Fruit fly (Drosophila melanogaster): ENCODE data around the gene Lip1.

Gene Lip1

DNA sequence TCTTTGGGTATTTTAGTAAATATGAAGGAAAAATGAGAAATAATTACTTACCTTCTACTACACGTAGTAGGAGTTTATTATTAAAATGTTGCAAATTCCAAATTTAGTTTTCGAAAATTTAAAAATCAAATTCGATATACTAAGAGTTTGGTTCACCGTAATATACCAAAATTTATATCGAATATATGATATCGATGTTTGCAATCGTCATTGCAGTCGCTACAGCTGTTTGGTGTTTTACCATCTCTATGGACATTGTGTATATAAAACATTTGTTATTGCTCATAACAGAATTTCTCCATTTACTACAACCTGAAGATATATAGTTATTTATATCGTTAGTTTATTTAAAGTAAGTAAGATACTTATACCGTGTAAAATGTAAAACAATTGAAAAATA, 27.4 kb upstream of the Lip1 start, which contains the start of gene CG6443 (continued):
- no peak for TF ChIP-seq fru (optimal IDR thresholded peaks at IDR 0.05)
- TF ChIP-seq Opbp (GFP tag; IDR thresholded peaks at IDR 0.05; ENCODE audit: partially characterized antibody), result peak; percentile 75; the same call in 2 of the 3 replicates
- TF ChIP-seq CG11560 (tag; IDR thresholded peaks at IDR 0.05), result peak; percentile 97
- TF ChIP-seq CG17385 (GFP tag; optimal IDR thresholded peaks at IDR 0.05), result no peak
- TF ChIP-seq Gsc (GFP tag; IDR thresholded peaks at IDR 0.05), result no peak
- TF ChIP-seq nmo (GFP tag; optimal IDR thresholded peaks at IDR 0.05), result peak; percentile 37
- TF ChIP-seq Stat92E (GFP tag; optimal IDR thresholded peaks at IDR 0.05), result no peak
- no peak for TF ChIP-seq br (optimal IDR thresholded peaks at IDR 0.05)
- no peak for TF ChIP-seq Neu2 (GFP tag; optimal IDR thresholded peaks at IDR 0.05; ENCODE audit: borderline replicate concordance)
- TF ChIP-seq dmrt11E (tag; optimal IDR thresholded peaks at IDR 0.05), result no peak
- TF ChIP-seq CG3281 (GFP tag; optimal IDR thresholded peaks at IDR 0.05), result no peak
- TF ChIP-seq CG1529 (GFP tag; optimal IDR thresholded peaks at IDR 0.05), result no peak
- TF ChIP-seq CG4617 (GFP tag; optimal IDR thresholded peaks at IDR 0.05; ENCODE audit: borderline replicate concordance), result peak; percentile 11
- TF ChIP-seq dimm (GFP tag; IDR thresholded peaks at IDR 0.05), result no peak
- no peak for TF ChIP-seq CG10654 (GFP tag; optimal IDR thresholded peaks at IDR 0.05)
- no peak for TF ChIP-seq CG4282 (GFP tag; optimal IDR thresholded peaks at IDR 0.05)
- no peak for TF ChIP-seq CG31365 (tag; optimal IDR thresholded peaks at IDR 0.05)
- TF ChIP-seq CG11398 (GFP tag; optimal IDR thresholded peaks at IDR 0.05), result no peak
- TF ChIP-seq CG9876 (GFP tag; optimal IDR thresholded peaks at IDR 0.05), result no peak
- no peak for TF ChIP-seq CG13624 (GFP tag; optimal IDR thresholded peaks at IDR 0.05)

DNA sequence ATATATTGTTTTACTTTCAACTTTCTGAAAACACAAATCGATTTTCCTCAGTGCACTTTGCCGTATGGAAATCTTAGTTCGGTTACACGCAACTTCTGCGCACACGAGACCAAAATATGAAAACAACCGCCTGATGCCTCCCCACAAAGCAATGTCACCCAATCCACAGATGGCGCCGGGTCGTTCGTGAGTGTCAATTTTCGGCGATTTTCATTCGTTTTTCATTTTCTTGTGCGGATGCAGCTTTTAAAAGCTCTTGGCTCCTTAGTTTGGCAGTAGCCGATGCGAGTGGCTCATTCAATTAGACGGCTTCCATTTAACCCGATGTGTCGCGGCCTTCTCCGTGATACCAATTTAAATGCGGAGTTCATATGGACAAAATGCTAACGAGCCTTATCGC, 22.6 kb upstream of the Lip1 start, which contains the start of gene CG6431:
CG6431 (plus strand) TSS at position 301 of the 400 bp plus-strand sequence.
- TF ChIP-seq row (GFP tag; IDR thresholded peaks at IDR 0.05) (no peak), CG3726 (GFP tag; IDR thresholded peaks at IDR 0.05) (peak; percentile 19; the same call in 1 of the 3 replicates)

DNA sequence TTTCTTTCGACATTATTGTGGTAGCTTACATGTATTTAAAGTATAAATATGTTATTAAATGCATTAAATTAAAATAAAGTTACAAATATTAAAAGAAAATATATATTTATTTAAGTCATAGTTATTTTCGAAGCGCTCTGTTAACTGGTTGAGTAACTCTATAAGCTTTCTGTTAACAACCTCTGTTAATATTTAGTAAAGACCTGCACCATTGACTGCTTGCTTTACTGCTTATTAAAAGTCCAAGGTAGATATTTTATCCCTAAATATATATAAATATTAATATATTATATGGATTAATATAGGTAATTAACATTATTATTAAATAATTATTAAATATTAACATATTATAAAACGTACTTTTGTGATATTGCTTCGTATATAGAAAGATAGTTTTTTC, 20.2 kb upstream of the Lip1 start:
- TF ChIP-seq Doc3 (GFP tag; IDR thresholded peaks at IDR 0.05; ENCODE audit: partially characterized antibody), result no peak
- TF ChIP-seq pita (GFP tag; optimal IDR thresholded peaks at IDR 0.05), result no peak
- TF ChIP-seq E2f2 (GFP tag; IDR thresholded peaks at IDR 0.05), result no peak
- peak; percentile 77 for TF ChIP-seq CG31365 (tag; optimal IDR thresholded peaks at IDR 0.05)
- TF ChIP-seq CG14667 (GFP tag; IDR thresholded peaks at IDR 0.05), result no peak
- TF ChIP-seq CTCF (GFP tag; optimal IDR thresholded peaks at IDR 0.05), result peak; percentile 17
- TF ChIP-seq stwl (tag; optimal IDR thresholded peaks at IDR 0.05), result peak; percentile 66
- no peak for TF ChIP-seq CG6254 (GFP tag; optimal IDR thresholded peaks at IDR 0.05)
- TF ChIP-seq CG31441 (GFP tag; IDR thresholded peaks at IDR 0.05), result no peak
- TF ChIP-seq Lim3 (GFP tag; IDR thresholded peaks at IDR 0.05), result no peak
- no peak for TF ChIP-seq emc (GFP tag; optimal IDR thresholded peaks at IDR 0.05)
- no peak for TF ChIP-seq CoRest (tag; optimal IDR thresholded peaks at IDR 0.05)
- TF ChIP-seq CG11504 (tag; optimal IDR thresholded peaks at IDR 0.05), result peak; percentile 36
- no peak for TF ChIP-seq bigmax (GFP tag; optimal IDR thresholded peaks at IDR 0.05)
- TF ChIP-seq CG31388 (GFP tag; optimal IDR thresholded peaks at IDR 0.05), result no peak

DNA sequence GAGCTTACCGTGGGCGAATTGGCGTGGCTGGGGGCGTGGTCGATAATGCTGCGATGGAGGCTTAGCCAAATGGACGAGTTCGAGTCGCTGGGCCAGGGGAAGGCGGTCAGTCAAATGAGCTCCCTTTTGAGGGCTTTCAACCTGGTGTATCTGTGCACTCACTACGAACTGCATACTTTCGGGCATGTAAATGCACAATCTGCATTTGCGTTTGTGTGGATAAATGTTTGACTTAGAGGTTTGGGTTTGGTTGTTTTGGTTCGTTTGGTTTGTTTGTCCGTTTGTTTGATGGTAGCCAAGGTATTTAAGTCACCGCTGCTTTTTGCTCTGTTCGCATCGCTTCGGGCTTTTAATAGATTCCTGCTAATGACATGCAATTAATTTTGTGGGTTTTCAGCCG, 9.9 kb upstream of the Lip1 start:
- TF ChIP-seq lmd (GFP tag; IDR thresholded peaks at IDR 0.05) (0 out of 2 replicates have a peak, but pooled peaks have one; percentile 19), crol (GFP tag; IDR thresholded peaks at IDR 0.05) (peak; percentile 37; the same call in 1 of the 2 replicates), CG6854 (GFP tag; optimal IDR thresholded peaks at IDR 0.05) (no peak), hb (GFP tag; IDR thresholded peaks at IDR 0.05; ENCODE audit: partially characterized antibody) (0 out of 3 replicates have a peak, but pooled peaks have one; percentile 19), CG5180 (GFP tag; optimal IDR thresholded peaks at IDR 0.05) (peak; percentile 93)
